Fruit fly (Drosophila melanogaster) Kc167 (cell line): ENCODE data around the gene janA.

ENCODE experiments used
- Myc ChIP-seq: fragments of >200 bp; optimal IDR thresholded peaks from 2 replicates; lab custom pipeline; 2017; ENCODE audit warnings: missing external identifiers
- Sin3A ChIP-seq: fragments of >200 bp; optimal IDR thresholded peaks from 2 replicates; lab custom pipeline; 2018; ENCODE audit warnings: missing external identifiers
- h ChIP-seq: fragments of >200 bp; optimal IDR thresholded peaks from 3 replicates; lab custom pipeline; 2018; ENCODE audit warnings: missing external identifiers
- insv ChIP-seq: fragments of >200 bp; optimal IDR thresholded peaks from 3 replicates; lab custom pipeline; 2018; ENCODE audit warnings: missing external identifiers
- psq ChIP-seq: fragments of >200 bp; optimal IDR thresholded peaks from 2 replicates; lab custom pipeline; 2017; ENCODE audit warnings: missing external identifiers
- ttk ChIP-seq: sonication (Bioruptor generic); optimal IDR thresholded peaks from 2 replicates; lab custom pipeline; 2017; ENCODE audit warnings: missing external identifiers

janA gene

DNA sequence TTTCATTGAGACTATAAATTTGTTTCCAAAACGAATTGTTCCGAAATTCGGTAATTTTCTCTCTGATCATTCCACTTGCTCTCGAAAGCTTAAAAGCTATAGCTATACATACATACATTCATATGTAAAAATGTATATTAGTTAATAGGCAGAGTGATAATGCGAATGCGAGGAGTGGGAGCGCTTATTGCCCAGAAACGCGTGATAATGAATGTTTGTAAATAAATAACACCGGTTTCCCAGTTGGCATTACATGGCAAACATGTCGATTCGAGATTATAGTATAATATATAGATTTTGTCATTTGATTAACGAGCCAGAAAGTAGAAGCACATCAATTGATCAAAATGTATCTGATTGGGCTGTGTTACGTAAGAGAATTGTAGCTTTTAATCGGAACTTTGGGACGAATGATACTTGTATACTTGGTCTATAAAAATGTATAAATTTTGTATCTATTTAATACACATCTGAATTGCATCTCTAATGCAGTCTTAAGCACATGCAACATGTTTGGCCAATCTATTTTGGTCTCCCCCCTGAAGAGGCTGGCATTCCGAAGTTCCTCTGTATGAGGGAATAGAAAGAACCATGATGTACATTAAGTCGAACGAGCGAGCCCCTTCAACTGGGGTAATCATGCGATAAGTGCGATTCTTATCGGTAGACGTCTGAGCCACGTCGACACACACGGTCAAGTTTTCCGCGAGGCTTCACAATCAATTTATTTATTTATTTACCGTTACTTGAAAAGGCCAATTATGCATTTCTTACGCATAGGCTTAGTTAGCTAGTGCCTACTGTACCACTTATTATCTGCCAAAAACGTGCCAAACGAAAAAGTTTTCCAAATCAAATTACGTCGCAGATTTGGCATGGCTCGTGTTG, 26.5 kb downstream of the janA start:
- TF ChIP-seq h (lab: Kevin White, UChicago) (no peak), insv (lab: Kevin White, UChicago) (no peak), Myc (lab: Kevin White, UChicago) (no peak), Sin3A (lab: Kevin White, UChicago) (no peak), psq (no peak), ttk (lab: Kevin White, UChicago) (no peak)

DNA sequence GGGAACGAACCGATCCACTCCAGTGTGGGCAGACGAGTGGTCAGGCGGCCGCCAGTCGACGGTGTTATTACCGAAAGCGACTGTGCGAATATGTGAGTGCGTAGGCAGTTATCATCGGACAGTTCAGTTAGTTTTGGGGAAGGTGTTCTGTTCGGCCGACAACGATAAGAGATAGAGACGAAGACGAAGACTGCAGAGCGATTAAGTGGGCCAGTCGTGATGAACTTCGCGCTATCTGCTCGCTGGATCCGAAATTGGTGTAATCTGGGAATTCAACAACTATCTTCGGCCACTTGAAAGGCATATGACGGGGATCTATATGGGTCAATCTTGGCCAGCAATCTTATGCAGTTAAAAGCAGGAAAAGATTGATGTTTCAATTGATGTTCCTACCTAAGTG, 30.2 kb downstream of the janA start, which contains the start of gene CG7912:
CG7912 (minus strand) TSS at position 17 of the 400 bp plus-strand sequence.
- no peak for TF ChIP-seq psq
- TF ChIP-seq Sin3A (lab: Kevin White, UChicago): no peak
- TF ChIP-seq ttk (lab: Kevin White, UChicago): no peak
- no peak for TF ChIP-seq Myc (lab: Kevin White, UChicago)
- TF ChIP-seq h (lab: Kevin White, UChicago): no peak
- TF ChIP-seq insv (lab: Kevin White, UChicago): no peak

DNA sequence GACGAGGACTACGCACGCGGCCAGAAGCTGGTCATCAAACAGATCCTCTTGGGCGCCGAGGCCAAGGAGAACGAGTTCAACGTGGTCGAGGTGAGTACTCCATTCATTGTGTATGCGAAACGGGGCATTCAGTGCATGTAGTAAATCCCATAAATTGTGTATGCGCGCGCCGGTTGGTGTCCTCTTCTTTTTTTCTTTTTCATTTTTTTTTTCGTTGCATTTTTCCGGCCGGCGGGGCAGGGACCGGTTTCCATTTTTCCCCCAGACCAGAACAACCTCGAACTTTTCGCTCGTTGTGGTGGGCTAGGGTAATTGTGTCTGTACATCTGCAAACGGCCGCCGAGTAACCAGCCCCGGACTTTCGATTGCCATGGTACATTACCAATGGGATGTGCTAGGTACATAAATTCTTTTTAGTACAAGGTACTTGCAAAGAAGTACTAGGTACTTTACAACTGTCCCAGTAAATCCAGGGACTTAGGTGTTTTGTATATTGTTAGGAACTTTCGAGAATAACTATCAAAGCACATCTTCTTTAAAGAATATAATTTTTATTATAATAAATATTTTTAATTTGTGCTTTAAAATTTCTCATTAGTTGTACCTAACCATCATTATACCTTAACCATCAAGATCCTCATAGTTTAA, 33.9 kb downstream of the janA start:
- TF ChIP-seq Sin3A (lab: Kevin White, UChicago): no peak
- no peak for TF ChIP-seq Myc (lab: Kevin White, UChicago)
- TF ChIP-seq psq: no peak
- no peak for TF ChIP-seq insv (lab: Kevin White, UChicago)
- no peak for TF ChIP-seq ttk (lab: Kevin White, UChicago)

DNA sequence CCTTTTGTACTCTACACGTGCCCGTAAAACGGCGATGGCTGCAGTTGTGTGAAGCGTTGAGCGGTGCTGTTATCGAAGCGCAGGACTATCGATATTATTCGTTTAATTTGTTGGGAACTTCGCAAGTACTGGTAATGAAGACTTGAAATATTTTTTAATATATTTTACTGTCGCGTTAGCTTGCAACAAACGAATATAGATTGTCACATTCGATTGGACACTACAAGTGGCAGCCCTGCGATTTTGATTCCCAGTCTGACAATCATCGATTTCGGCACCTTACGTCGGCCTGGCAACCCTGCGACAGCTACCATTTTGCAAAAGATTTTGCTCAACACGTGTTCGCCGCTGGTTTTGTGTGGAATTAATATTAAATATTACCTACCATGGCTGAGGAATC, 34.7 kb downstream of the janA start, which contains the start of the genes Nlp and Nph:
Nlp (plus strand) TSS at position 138 of the 400 bp plus-strand sequence.
Nph (minus strand) TSS at position 214 of the 400 bp plus-strand sequence.
- no peak for TF ChIP-seq h (lab: Kevin White, UChicago)
- TF ChIP-seq ttk (lab: Kevin White, UChicago): no peak
- TF ChIP-seq Sin3A (lab: Kevin White, UChicago): no peak
- no peak for TF ChIP-seq Myc (lab: Kevin White, UChicago)
- TF ChIP-seq psq: no peak
- no peak for TF ChIP-seq insv (lab: Kevin White, UChicago)

DNA sequence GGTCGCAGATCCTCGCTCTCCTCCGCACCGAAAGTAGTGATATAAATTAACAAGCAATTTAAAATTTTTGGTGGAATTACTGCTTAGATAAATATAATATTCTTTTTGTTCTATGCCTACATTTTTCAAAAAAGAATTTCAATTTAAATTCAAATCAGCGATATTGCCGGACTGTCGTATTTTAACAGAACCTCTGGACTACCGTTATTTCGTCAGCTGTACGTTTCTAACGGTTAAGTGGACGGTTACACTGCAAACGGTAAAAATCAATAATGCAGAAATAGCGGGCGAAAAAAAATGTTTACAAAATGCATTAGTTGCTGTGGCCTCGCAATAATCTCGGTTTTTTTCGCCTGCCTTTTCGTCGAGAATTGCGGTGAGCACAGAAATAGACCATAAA, 39.0 kb downstream of the janA start, which contains the start of gene Tace:
Tace (plus strand) TSS at position 245 of the 400 bp plus-strand sequence.
- TF ChIP-seq h (lab: Kevin White, UChicago): no peak
- no peak for TF ChIP-seq psq
- no peak for TF ChIP-seq insv (lab: Kevin White, UChicago)
- no peak for TF ChIP-seq Sin3A (lab: Kevin White, UChicago)
- no peak for TF ChIP-seq ttk (lab: Kevin White, UChicago)
- TF ChIP-seq Myc (lab: Kevin White, UChicago): no peak

DNA sequence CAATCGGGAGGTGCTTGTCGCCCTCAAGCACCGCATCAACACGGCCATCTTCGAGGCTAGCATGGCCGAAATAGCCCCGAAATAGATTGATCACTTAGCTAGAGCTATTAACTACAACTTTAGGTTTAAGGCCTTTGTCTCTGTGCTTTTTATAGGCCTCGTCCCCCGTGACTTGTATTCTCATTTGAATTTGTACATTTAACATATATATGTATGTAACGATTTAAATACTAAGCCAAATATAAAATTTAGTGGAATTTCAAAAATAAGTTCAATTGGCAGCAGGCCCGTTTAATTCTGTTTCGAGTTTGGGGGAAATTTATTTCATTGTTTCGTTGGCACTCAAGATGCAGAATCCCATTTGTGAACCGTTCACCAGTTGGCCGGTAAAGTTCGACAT, 39.8 kb downstream of the janA start, which contains the start of gene CG34298:
CG34298 (plus strand) TSS at position 301 of the 400 bp plus-strand sequence.
- no peak for TF ChIP-seq ttk (lab: Kevin White, UChicago)
- no peak for TF ChIP-seq insv (lab: Kevin White, UChicago)
- no peak for TF ChIP-seq h (lab: Kevin White, UChicago)
- TF ChIP-seq Sin3A (lab: Kevin White, UChicago): no peak
- TF ChIP-seq psq: no peak
- no peak for TF ChIP-seq Myc (lab: Kevin White, UChicago)

DNA sequence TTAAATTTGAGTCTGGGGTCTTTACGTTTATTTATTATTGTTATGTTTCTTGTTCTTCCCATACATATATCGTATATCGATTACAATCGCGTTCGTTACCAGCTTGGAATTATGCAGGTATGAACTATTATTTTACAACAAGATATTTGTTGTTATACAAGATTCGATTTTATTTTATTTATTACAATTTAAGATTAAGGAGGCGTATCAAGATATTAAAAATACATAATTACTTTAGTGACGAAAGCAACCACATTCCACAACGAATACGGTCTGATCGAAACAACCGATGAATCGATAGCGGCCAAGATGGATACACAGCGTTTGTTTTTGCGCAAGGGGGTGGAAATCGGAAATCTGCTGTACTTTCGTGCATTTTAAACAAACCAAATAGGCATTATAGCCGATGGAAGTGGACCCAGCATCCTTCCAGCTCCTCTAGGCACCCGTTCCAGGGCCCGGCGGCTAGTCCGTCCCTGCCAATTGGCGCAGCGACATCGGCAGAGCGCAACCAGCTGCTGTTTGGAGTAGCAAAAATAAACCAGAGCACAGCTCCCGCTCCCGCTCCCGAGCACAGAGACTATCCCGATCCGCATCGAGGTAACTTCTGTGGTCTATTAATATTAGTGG, 41.6 kb downstream of the janA start, which contains the start of the genes CG15525 and CG11504:
CG15525 (minus strand) TSS at position 70 of the 630 bp plus-strand sequence.
CG11504 (plus strand) TSS at position 294 of the 630 bp plus-strand sequence.
- no peak for TF ChIP-seq psq
- no peak for TF ChIP-seq Myc (lab: Kevin White, UChicago)
- TF ChIP-seq ttk (lab: Kevin White, UChicago): no peak
- no peak for TF ChIP-seq Sin3A (lab: Kevin White, UChicago)
- TF ChIP-seq h (lab: Kevin White, UChicago): no peak
- TF ChIP-seq insv (lab: Kevin White, UChicago): no peak

DNA sequence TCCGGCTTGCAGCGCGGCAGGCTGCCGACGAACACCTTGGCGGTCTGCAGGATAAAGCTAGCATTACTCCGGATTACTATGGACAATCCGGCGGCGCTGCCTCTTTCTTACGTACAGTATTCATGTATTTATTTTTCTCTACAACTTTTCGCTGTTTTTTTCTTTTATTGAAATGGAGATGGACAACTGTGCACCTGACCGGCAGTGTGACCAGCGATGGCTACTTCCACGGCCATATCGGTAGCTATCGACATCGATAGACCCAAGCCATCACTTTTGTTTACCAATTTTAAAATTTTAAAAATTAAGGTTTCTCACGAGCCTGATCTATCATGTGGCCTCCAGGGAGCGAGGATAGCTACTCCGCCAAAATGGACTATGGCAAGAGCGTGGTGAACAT, 44.3 kb downstream of the janA start, which contains the start of the genes CG7903 and Sas-6:
CG7903 (minus strand) TSS at position 197 of the 400 bp plus-strand sequence.
Sas-6 (plus strand) TSS at position 323 of the 400 bp plus-strand sequence.
- TF ChIP-seq insv (lab: Kevin White, UChicago) (no peak), psq (no peak), h (lab: Kevin White, UChicago) (no peak), Myc (lab: Kevin White, UChicago) (no peak), Sin3A (lab: Kevin White, UChicago) (no peak), ttk (lab: Kevin White, UChicago) (no peak)

DNA sequence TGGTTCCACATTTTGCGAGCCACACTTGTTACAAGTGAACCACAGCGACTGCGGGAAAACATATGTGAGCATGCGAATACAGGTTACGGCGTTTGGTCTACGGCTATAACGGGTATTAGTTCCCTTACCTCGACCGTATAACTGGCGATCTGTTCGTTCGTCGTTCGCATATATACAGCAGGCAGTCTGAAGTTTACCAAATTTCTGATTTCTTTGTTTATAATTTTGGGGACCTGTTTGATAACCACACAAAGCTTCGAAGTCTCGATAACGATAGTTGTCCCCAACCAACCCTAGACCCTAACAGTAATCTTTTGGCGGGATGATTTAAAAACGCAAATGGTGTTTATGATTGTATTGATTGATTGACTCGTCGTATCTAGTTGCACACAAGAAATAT, 46.2 kb downstream of the janA start, which contains the start of gene Acph-1:
Acph-1 (minus strand) TSS at position 278 of the 400 bp plus-strand sequence.
- TF ChIP-seq psq (no peak), insv (lab: Kevin White, UChicago) (no peak), Myc (lab: Kevin White, UChicago) (no peak), ttk (lab: Kevin White, UChicago) (no peak), h (lab: Kevin White, UChicago) (no peak), Sin3A (lab: Kevin White, UChicago) (no peak)

DNA sequence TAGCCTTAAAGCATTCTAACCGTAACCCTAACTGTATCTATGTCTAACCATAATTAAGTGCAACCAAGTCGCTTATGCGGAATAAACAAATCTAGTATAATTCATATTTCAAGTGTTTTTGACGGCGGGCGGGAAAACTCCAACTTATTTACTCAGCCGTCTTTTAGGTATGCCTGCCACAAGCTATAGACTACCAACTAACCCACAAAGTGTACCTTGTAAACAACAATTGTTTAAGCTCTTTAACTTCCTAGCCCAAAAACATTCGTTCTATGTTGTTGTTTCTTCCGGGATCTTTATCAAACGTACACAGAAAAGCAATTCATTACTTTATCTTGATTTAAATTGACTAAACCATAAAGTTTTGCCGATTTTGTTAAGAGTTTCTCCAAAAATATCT, 48.7 kb downstream of the janA start:
- TF ChIP-seq Myc (lab: Kevin White, UChicago) (no peak), ttk (lab: Kevin White, UChicago) (no peak)
